Worm (Caenorhabditis elegans) whole organism, mixed stage, embryonic: Measurements from ENCODE around the gene T19C3.4.
A peak's percentile ranks its signal among the peaks of the same experiment; 100 is the strongest.

Source experiments
- M03D4.4 ChIP-seq: sonication (generic microtip); optimal IDR thresholded peaks from 2 replicates; lab custom pipeline; 2017; ENCODE audit warnings: mild to moderate bottlenecking, missing genetic modification characterization, missing compliant biosample characterization
- blmp-1 ChIP-seq: fragments of 150-350 bp; optimal IDR thresholded peaks from 2 replicates; lab custom pipeline; 2014; ENCODE audit warnings: missing biosample characterization, missing genetic modification characterization
- ceh-39 ChIP-seq: fragments of 150-350 bp; optimal IDR thresholded peaks from 2 replicates; lab custom pipeline; 2014; ENCODE audit warnings: missing biosample characterization, missing genetic modification characterization
- ceh-83 ChIP-seq: fragments of 200-800 bp; sonication (Bioruptor generic); optimal IDR thresholded peaks from 2 replicates; lab custom pipeline; 2018; ENCODE audit warnings: mild to moderate bottlenecking, missing genetic modification characterization, missing compliant biosample characterization
- cnd-1 ChIP-seq: fragments of 200-800 bp; sonication (Bioruptor generic); optimal IDR thresholded peaks from 2 replicates; lab custom pipeline; 2018; ENCODE audit warnings: mild to moderate bottlenecking, missing genetic modification characterization, missing compliant biosample characterization
- drap-1 ChIP-seq: fragments of 200-800 bp; sonication (Bioruptor generic); optimal IDR thresholded peaks from 3 replicates; lab custom pipeline; 2018; ENCODE audit warnings: mild to moderate bottlenecking, missing genetic modification characterization, missing compliant biosample characterization
- elt-1 ChIP-seq: sonication (generic microtip); optimal IDR thresholded peaks from 2 replicates; lab custom pipeline; 2017; ENCODE audit warnings: missing genetic modification characterization, mild to moderate bottlenecking, missing compliant biosample characterization, antibody characterized with exemption, moderate library complexity, borderline replicate concordance; ENCODE audit not compliant: insufficient read depth
- elt-3 ChIP-seq: fragments of 150-350 bp; optimal IDR thresholded peaks from 2 replicates; lab custom pipeline; 2014; ENCODE audit warnings: missing biosample characterization, missing genetic modification characterization
- flh-1 ChIP-seq: fragments of 200-800 bp; sonication (Bioruptor generic); optimal IDR thresholded peaks from 2 replicates; lab custom pipeline; 2018; ENCODE audit warnings: mild to moderate bottlenecking, missing genetic modification characterization, moderate library complexity, missing compliant biosample characterization
- ham-2 ChIP-seq: fragments of 200-800 bp; sonication (Bioruptor generic); optimal IDR thresholded peaks from 2 replicates; lab custom pipeline; 2018; ENCODE audit warnings: mild to moderate bottlenecking, missing genetic modification characterization, missing compliant biosample characterization
- lin-13 ChIP-seq: fragments of 150-350 bp; optimal IDR thresholded peaks from 2 replicates; lab custom pipeline; 2014; ENCODE audit warnings: missing biosample characterization, missing genetic modification characterization
- lin-32 ChIP-seq: fragments of 200-800 bp; sonication (Bioruptor generic); optimal IDR thresholded peaks from 2 replicates; lab custom pipeline; 2018; ENCODE audit warnings: mild to moderate bottlenecking, missing genetic modification characterization, missing compliant biosample characterization
- mab-5 ChIP-seq: fragments of 150-350 bp; optimal IDR thresholded peaks from 2 replicates; lab custom pipeline; 2014; ENCODE audit warnings: missing biosample characterization, missing genetic modification characterization
- mep-1 ChIP-seq: fragments of 150-350 bp; optimal IDR thresholded peaks from 2 replicates; lab custom pipeline; 2017; ENCODE audit warnings: missing biosample characterization, missing genetic modification reagents, missing genetic modification characterization, inconsistent platforms
- mls-2 ChIP-seq: sonication (generic microtip); optimal IDR thresholded peaks from 2 replicates; lab custom pipeline; 2016; ENCODE audit warnings: mild to moderate bottlenecking, missing genetic modification characterization, moderate library complexity, missing compliant biosample characterization
- nhr-12 ChIP-seq: fragments of 150-350 bp; optimal IDR thresholded peaks from 2 replicates; lab custom pipeline; 2014; ENCODE audit warnings: missing biosample characterization, missing genetic modification characterization
- nhr-28 ChIP-seq: fragments of 150-350 bp; optimal IDR thresholded peaks from 2 replicates; lab custom pipeline; 2014; ENCODE audit warnings: missing biosample characterization, missing genetic modification characterization
- pha-4 ChIP-seq: fragments of 150-350 bp; optimal IDR thresholded peaks from 2 replicates; lab custom pipeline; 2018; ENCODE audit warnings: missing biosample characterization, missing genetic modification reagents, missing genetic modification characterization
- snpc-4 ChIP-seq: fragments of 150-350 bp; optimal IDR thresholded peaks from 2 replicates; lab custom pipeline; 2014; ENCODE audit warnings: missing biosample characterization, missing genetic modification characterization
- sptf-1 ChIP-seq: sonication (generic microtip); optimal IDR thresholded peaks from 2 replicates; lab custom pipeline; 2017; ENCODE audit warnings: mild to moderate bottlenecking, missing genetic modification characterization, moderate library complexity, missing compliant biosample characterization
- unc-62 ChIP-seq: fragments of 150-350 bp; optimal IDR thresholded peaks from 2 replicates; lab custom pipeline; 2014; ENCODE audit warnings: missing biosample characterization, missing genetic modification reagents, missing genetic modification characterization
- zip-8 ChIP-seq: fragments of 150-350 bp; optimal IDR thresholded peaks from 2 replicates; lab custom pipeline; 2014; ENCODE audit warnings: missing biosample characterization, missing genetic modification characterization

T19C3.4 gene

DNA sequence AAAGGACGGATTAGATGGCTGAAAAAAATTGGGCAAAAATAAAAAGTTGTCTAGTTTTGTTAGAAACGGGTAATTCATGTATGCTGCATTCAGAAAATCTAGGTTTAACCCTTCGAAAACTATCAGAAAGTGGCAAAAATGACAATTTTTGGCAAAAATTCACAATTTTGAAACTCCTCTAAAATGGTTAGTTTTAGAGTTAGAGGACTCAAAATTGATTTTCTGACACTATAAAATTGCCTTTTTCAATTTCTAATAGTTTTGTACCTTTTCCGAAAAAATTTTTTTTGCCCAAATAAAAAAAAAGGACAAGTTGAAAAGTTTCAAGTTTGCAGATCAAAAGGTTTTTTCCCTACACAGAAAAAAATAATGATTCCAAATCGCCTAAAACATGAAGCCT is 43.5 kb downstream of the T19C3.4 start:
- TF ChIP-seq unc-62 (GFP tag; lab: Kevin White, UChicago) (no peak), elt-1 (tag; lab: Kevin White, UChicago) (no peak), M03D4.4 (tag; lab: Kevin White, UChicago) (no peak), mab-5 (tag; lab: Kevin White, UChicago) (no peak), pha-4 (tag; lab: Kevin White, UChicago) (no peak), flh-1 (GFP tag; lab: Kevin White, UChicago) (no peak), drap-1 (GFP tag; lab: Kevin White, UChicago) (no peak), sptf-1 (tag; lab: Kevin White, UChicago) (no peak), nhr-28 (tag; lab: Kevin White, UChicago) (no peak), blmp-1 (no peak), mls-2 (tag; lab: Kevin White, UChicago) (no peak), snpc-4 (no peak), lin-32 (GFP tag; lab: Kevin White, UChicago) (no peak), ceh-83 (GFP tag; lab: Kevin White, UChicago) (no peak), elt-3 (tag; lab: Kevin White, UChicago) (no peak), cnd-1 (tag; lab: Kevin White, UChicago) (no peak), lin-13 (tag; lab: Kevin White, UChicago) (no peak), mep-1 (no peak)

DNA sequence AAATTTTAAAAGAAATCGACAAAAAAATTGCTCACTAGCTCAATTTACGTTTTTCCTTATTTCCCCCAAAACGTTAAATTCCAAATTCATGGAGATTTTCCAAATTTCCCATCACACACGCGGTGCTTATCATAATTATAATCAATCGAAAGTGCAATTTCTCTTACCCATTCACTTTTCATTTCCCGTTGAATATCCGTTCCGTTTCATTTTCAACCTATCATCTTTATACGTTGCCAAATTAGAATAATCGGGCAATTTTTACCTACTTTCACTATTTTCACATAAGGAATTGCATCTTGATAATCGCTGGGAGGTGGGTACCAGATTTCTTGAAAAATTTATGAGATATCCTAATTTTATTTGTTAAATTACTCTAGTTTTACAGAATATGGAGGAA is 51.2 kb downstream of the T19C3.4 start:
- TF ChIP-seq mls-2 (tag; lab: Kevin White, UChicago) (no peak), elt-3 (tag; lab: Kevin White, UChicago) (peak; percentile 28), nhr-12 (tag; lab: Kevin White, UChicago) (no peak), ham-2 (GFP tag; lab: Kevin White, UChicago) (peak; percentile 3), zip-8 (tag; lab: Kevin White, UChicago) (no peak), snpc-4 (no peak), blmp-1 (peak; percentile 97), ceh-39 (no peak)
- TF ChIP-seq, all 35 proteins: peak for 3
